Worm (Caenorhabditis elegans): Measurements from ENCODE around the gene pdha-1.
A peak's percentile ranks its signal among the peaks of the same experiment; 100 is the strongest.

Gene pdha-1

ce11 chrII:8104998-8105397 is 38.9 kb downstream of the pdha-1 start, which contains the start of gene sfxn-5:
Gene sfxn-5, minus strand, starts transcription at chrII:8105052.
- TF ChIP-seq lsy-2 (tag; optimal IDR thresholded peaks at IDR 0.05): no peak
- no peak for TF ChIP-seq ceh-39 (tag; optimal IDR thresholded peaks at IDR 0.05)
- no peak for TF ChIP-seq bed-3 (GFP tag; optimal IDR thresholded peaks at IDR 0.05)
- TF ChIP-seq lin-13 (tag; optimal IDR thresholded peaks at IDR 0.05): no peak
- no peak for TF ChIP-seq blmp-1 (tag; optimal IDR thresholded peaks at IDR 0.05)
- no peak for TF ChIP-seq tbx-8 (GFP tag; optimal IDR thresholded peaks at IDR 0.05)
- TF ChIP-seq zip-8 (tag; optimal IDR thresholded peaks at IDR 0.05): no peak
- no peak for TF ChIP-seq sptf-1 (tag; optimal IDR thresholded peaks at IDR 0.05)
- peak; percentile 4 for TF ChIP-seq unc-62 (GFP tag; optimal IDR thresholded peaks at IDR 0.05)
- TF ChIP-seq ceh-83 (GFP tag; optimal IDR thresholded peaks at IDR 0.05): no peak
- peak; percentile 84 for TF ChIP-seq unc-120 (tag; optimal IDR thresholded peaks at IDR 0.05; ENCODE audit: poor library complexity, severe bottlenecking)
- TF ChIP-seq hlh-1 (tag; optimal IDR thresholded peaks at IDR 0.05): peak; percentile 91
- no peak for TF ChIP-seq elt-3 (tag; optimal IDR thresholded peaks at IDR 0.05)
- no peak for TF ChIP-seq drap-1 (GFP tag; optimal IDR thresholded peaks at IDR 0.05)
- no peak for TF ChIP-seq elt-1 (tag; optimal IDR thresholded peaks at IDR 0.05; ENCODE audit: borderline replicate concordance, insufficient read depth)

ce11 chrII:8106921-8107695 is 41.0 kb downstream of the pdha-1 start, which contains the start of the genes chst-1 and C41C4.9:
Gene chst-1, minus strand, starts transcription at chrII:8106971.
Gene C41C4.9, plus strand, starts transcription at chrII:8107645.
- TF ChIP-seq ztf-11 (tag; optimal IDR thresholded peaks at IDR 0.05): peak; percentile 31
- TF ChIP-seq unc-39 (tag; optimal IDR thresholded peaks at IDR 0.05): peak; percentile 54
- no peak for TF ChIP-seq nhr-12 (tag; optimal IDR thresholded peaks at IDR 0.05)
- TF ChIP-seq blmp-1 (tag; optimal IDR thresholded peaks at IDR 0.05): no peak
- TF ChIP-seq mls-2 (tag; optimal IDR thresholded peaks at IDR 0.05): peak; percentile 97
- no peak for TF ChIP-seq nhr-76 (tag; optimal IDR thresholded peaks at IDR 0.05)
- peak; percentile 29 for TF ChIP-seq lin-13 (tag; optimal IDR thresholded peaks at IDR 0.05)
- peak; percentile 90 for TF ChIP-seq ceh-43 (GFP tag; optimal IDR thresholded peaks at IDR 0.05)
- TF ChIP-seq lin-32 (GFP tag; optimal IDR thresholded peaks at IDR 0.05): peak; percentile 97
- TF ChIP-seq lsy-2 (tag; optimal IDR thresholded peaks at IDR 0.05): peak; percentile 16
- TF ChIP-seq unc-62 (GFP tag; optimal IDR thresholded peaks at IDR 0.05): peak; percentile 80
- no peak for TF ChIP-seq ces-1 (GFP tag; optimal IDR thresholded peaks at IDR 0.05)
- peak; percentile 96 for TF ChIP-seq ceh-83 (GFP tag; optimal IDR thresholded peaks at IDR 0.05)
- TF ChIP-seq pha-4 (tag; optimal IDR thresholded peaks at IDR 0.05): peak; percentile 80
- TF ChIP-seq elt-3 (tag; optimal IDR thresholded peaks at IDR 0.05): peak; percentile 73
- TF ChIP-seq bed-3 (GFP tag; optimal IDR thresholded peaks at IDR 0.05): peak; percentile 91
- peak; percentile 66 for TF ChIP-seq hlh-1 (tag; optimal IDR thresholded peaks at IDR 0.05)
- TF ChIP-seq nhr-2 (tag; optimal IDR thresholded peaks at IDR 0.05): no peak
- TF ChIP-seq ceh-39 (tag; optimal IDR thresholded peaks at IDR 0.05): no peak
- TF ChIP-seq ham-2 (GFP tag; optimal IDR thresholded peaks at IDR 0.05): peak; percentile 90
- TF ChIP-seq zip-8 (tag; optimal IDR thresholded peaks at IDR 0.05): no peak
- TF ChIP-seq drap-1 (GFP tag; optimal IDR thresholded peaks at IDR 0.05): peak; percentile 97
- TF ChIP-seq tbx-8 (GFP tag; optimal IDR thresholded peaks at IDR 0.05): peak; percentile 90
- TF ChIP-seq snpc-4 (tag; optimal IDR thresholded peaks at IDR 0.05): no peak
- peak; percentile 97 for TF ChIP-seq cnd-1 (tag; optimal IDR thresholded peaks at IDR 0.05)
- TF ChIP-seq mab-5 (tag; optimal IDR thresholded peaks at IDR 0.05): no peak
- peak; percentile 35 for TF ChIP-seq nhr-28 (tag; optimal IDR thresholded peaks at IDR 0.05)
- no peak for TF ChIP-seq nhr-237 (tag; optimal IDR thresholded peaks at IDR 0.05)
- peak; percentile 63 for TF ChIP-seq mep-1 (tag; optimal IDR thresholded peaks at IDR 0.05)
- peak; percentile 95 for TF ChIP-seq unc-120 (tag; optimal IDR thresholded peaks at IDR 0.05; ENCODE audit: poor library complexity, severe bottlenecking)
- peak; percentile 87 for TF ChIP-seq flh-1 (GFP tag; optimal IDR thresholded peaks at IDR 0.05)
- TF ChIP-seq M03D4.4 (tag; optimal IDR thresholded peaks at IDR 0.05): peak; percentile 94
- TF ChIP-seq sptf-1 (tag; optimal IDR thresholded peaks at IDR 0.05): peak; percentile 97
- TF ChIP-seq elt-1 (tag; optimal IDR thresholded peaks at IDR 0.05; ENCODE audit: borderline replicate concordance, insufficient read depth): no peak
- TF ChIP-seq sem-2 (GFP tag; optimal IDR thresholded peaks at IDR 0.05): peak; percentile 88

DNA sequence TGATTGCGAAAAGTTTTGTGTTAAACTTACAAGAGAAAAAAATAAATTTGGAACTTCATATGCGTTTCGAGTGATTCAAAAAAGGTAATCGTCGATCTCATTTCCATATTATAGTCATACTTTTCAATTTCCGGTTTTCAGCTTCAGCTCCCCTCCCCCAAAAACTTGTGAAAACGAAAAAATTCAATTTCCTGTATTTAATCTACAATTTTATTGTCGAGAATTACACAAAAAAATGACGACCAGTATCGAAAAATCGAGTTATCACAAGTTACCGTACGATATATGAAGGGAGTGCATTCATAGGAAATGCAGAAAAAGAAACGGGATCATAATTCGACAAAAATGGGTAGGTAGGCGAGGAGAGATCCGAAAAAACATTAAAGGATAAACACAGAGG is 46.0 kb downstream of the pdha-1 start, which contains the start of gene lron-4:
Gene lron-4, minus strand, starts transcription at position 101 of the 400 bp plus-strand sequence.
- TF ChIP-seq nhr-28 (tag; optimal IDR thresholded peaks at IDR 0.05) (no peak), M03D4.4 (tag; optimal IDR thresholded peaks at IDR 0.05) (no peak), unc-120 (tag; optimal IDR thresholded peaks at IDR 0.05; ENCODE audit: poor library complexity, severe bottlenecking) (no peak), mab-5 (tag; optimal IDR thresholded peaks at IDR 0.05) (no peak), lin-13 (tag; optimal IDR thresholded peaks at IDR 0.05) (no peak), ceh-83 (GFP tag; optimal IDR thresholded peaks at IDR 0.05) (no peak), blmp-1 (tag; optimal IDR thresholded peaks at IDR 0.05) (no peak), nhr-76 (tag; optimal IDR thresholded peaks at IDR 0.05) (no peak), zip-8 (tag; optimal IDR thresholded peaks at IDR 0.05) (no peak), elt-3 (tag; optimal IDR thresholded peaks at IDR 0.05) (no peak), lin-32 (GFP tag; optimal IDR thresholded peaks at IDR 0.05) (no peak), lsy-2 (tag; optimal IDR thresholded peaks at IDR 0.05) (no peak), nhr-237 (tag; optimal IDR thresholded peaks at IDR 0.05) (no peak), mls-2 (tag; optimal IDR thresholded peaks at IDR 0.05) (no peak), tbx-8 (GFP tag; optimal IDR thresholded peaks at IDR 0.05) (no peak)

All from whole organism, mixed stage, embryonic.